Worm (Caenorhabditis elegans): Measurements from ENCODE around the gene C15F1.8.

The C15F1.8 gene

ce11 chrII:7024897-7025852 is 47.5 kb upstream of the C15F1.8 start, which contains the start of gene znf-598 (continued):
- TF ChIP-seq lin-39 (tag; optimal IDR thresholded peaks at IDR 0.05) (no peak), dve-1 (tag; optimal IDR thresholded peaks at IDR 0.05; ENCODE audit: insufficient read depth) (peak; percentile 58), ceh-28 (tag; optimal IDR thresholded peaks at IDR 0.05) (no peak), ctbp-1 (GFP tag; IDR thresholded peaks at IDR 0.05) (no peak), Y75B8A.6 (GFP tag; IDR thresholded peaks at IDR 0.05) (no peak), skn-1 (tag; optimal IDR thresholded peaks at IDR 0.05) (no peak), nhr-41 (GFP tag; IDR thresholded peaks at IDR 0.05) (no peak), snpc-1.2 (GFP tag; IDR thresholded peaks at IDR 0.05) (no peak), lin-29 (GFP tag; IDR thresholded peaks at IDR 0.05) (no peak), jun-1 (tag; optimal IDR thresholded peaks at IDR 0.05) (no peak), ceh-20 (GFP tag; IDR thresholded peaks at IDR 0.05) (no peak), zfp-2 (tag; optimal IDR thresholded peaks at IDR 0.05) (no peak), F44E2.7 (GFP tag; IDR thresholded peaks at IDR 0.05) (no peak), ceh-62 (tag; optimal IDR thresholded peaks at IDR 0.05) (no peak), unc-62 (GFP tag; optimal IDR thresholded peaks at IDR 0.05 in 1 of 2) (no peak), unc-62 (tag; optimal IDR thresholded peaks at IDR 0.05) (no peak), nhr-28 (tag; optimal IDR thresholded peaks at IDR 0.05) (peak; percentile 69), nhr-237 (tag; optimal IDR thresholded peaks at IDR 0.05) (no peak), F26F4.8 (GFP tag; conservative IDR thresholded peaks at IDR 0.05) (no peak), ceh-82 (tag; optimal IDR thresholded peaks at IDR 0.05) (no peak), mep-1 (tag; optimal IDR thresholded peaks at IDR 0.05) (peak; percentile 61), F37D6.2 (tag; optimal IDR thresholded peaks at IDR 0.05) (no peak), daf-16 (GFP tag; optimal IDR thresholded peaks at IDR 0.05) (no peak), daf-16 (tag; optimal IDR thresholded peaks at IDR 0.05) (peak; percentile 74), madf-9 (GFP tag; conservative IDR thresholded peaks at IDR 0.05) (no peak), fkh-10 (GFP tag; optimal IDR thresholded peaks at IDR 0.05) (no peak), saeg-2 (GFP tag; IDR thresholded peaks at IDR 0.05) (no peak), nhr-102 (tag; optimal IDR thresholded peaks at IDR 0.05) (no peak), ZK546.5 (tag; optimal IDR thresholded peaks at IDR 0.05) (no peak), lin-1 (GFP tag; IDR thresholded peaks at IDR 0.05) (no peak), ztf-11 (tag; optimal IDR thresholded peaks at IDR 0.05) (no peak), tag-97 (GFP tag; IDR thresholded peaks at IDR 0.05) (no peak), nhr-76 (tag; optimal IDR thresholded peaks at IDR 0.05) (no peak), ceh-32 (tag; optimal IDR thresholded peaks at IDR 0.05; ENCODE audit: poor library complexity) (no peak), nhr-25 (tag; optimal IDR thresholded peaks at IDR 0.05; ENCODE audit: borderline replicate concordance, insufficient read depth) (no peak), spr-1 (tag; optimal IDR thresholded peaks at IDR 0.05) (no peak), ZK337.2 (GFP tag; IDR thresholded peaks at IDR 0.05) (no peak), mdl-1 (tag; optimal IDR thresholded peaks at IDR 0.05) (no peak), unc-130 (GFP tag; optimal IDR thresholded peaks at IDR 0.05) (no peak), egl-43 (GFP tag; IDR thresholded peaks at IDR 0.05) (no peak), zag-1 (tag; optimal IDR thresholded peaks at IDR 0.05) (no peak), arid-1 (GFP tag; conservative IDR thresholded peaks at IDR 0.05) (no peak), Y105C5A.15 (GFP tag; IDR thresholded peaks at IDR 0.05) (no peak), mes-2 (tag; optimal IDR thresholded peaks at IDR 0.05; ENCODE audit: poor library complexity, severe bottlenecking) (peak; percentile 50), nhr-6 (tag; optimal IDR thresholded peaks at IDR 0.05) (peak; percentile 43), hif-1 (tag; optimal IDR thresholded peaks at IDR 0.05) (peak in 1 of 2 experiments; percentile 6), aly-2 (tag; optimal IDR thresholded peaks at IDR 0.05) (no peak), mxl-2 (GFP tag; conservative IDR thresholded peaks at IDR 0.05) (no peak), lim-7 (GFP tag; IDR thresholded peaks at IDR 0.05) (no peak), duxl-1 (tag; optimal IDR thresholded peaks at IDR 0.05; ENCODE audit: poor library complexity) (no peak)
